Fruit fly (Drosophila melanogaster): ENCODE measurements around the gene kug.

Gene kug

dm6 chr3L:19991714-19992231 is 13.3 kb upstream of the kug start, which contains the start of the genes CG7646 and Nca (continued):
- TF ChIP-seq CG2120 (GFP tag; optimal IDR thresholded peaks at IDR 0.05) = peak; percentile 10
- TF ChIP-seq trem (tag; optimal IDR thresholded peaks at IDR 0.05) = peak; percentile 64
- peak; percentile 69; the same call in 1 of the 2 replicates for TF ChIP-seq nerfin-2 (GFP tag; IDR thresholded peaks at IDR 0.05; ENCODE audit: partially characterized antibody)
- peak; percentile 80 for TF ChIP-seq kni (GFP tag; optimal IDR thresholded peaks at IDR 0.05)
- no peak; the same call in 2 of the 3 replicates for TF ChIP-seq CG34422 (GFP tag; IDR thresholded peaks at IDR 0.05)
- TF ChIP-seq vfl (GFP tag; optimal IDR thresholded peaks at IDR 0.05) = no peak
- TF ChIP-seq Dp (GFP tag; optimal IDR thresholded peaks at IDR 0.05) = peak; percentile 60
- TF ChIP-seq ci (GFP tag; IDR thresholded peaks at IDR 0.05) = no peak
- peak; percentile 47 for TF ChIP-seq CG8281 (tag; optimal IDR thresholded peaks at IDR 0.05)
- no peak for TF ChIP-seq CG7839 (tag; optimal IDR thresholded peaks at IDR 0.05)
- TF ChIP-seq sens (GFP tag) = peak; percentile 86
- peak in 1 of 2 experiments; percentile 52 for TF ChIP-seq tll (GFP tag; optimal IDR thresholded peaks at IDR 0.05)
- peak; percentile 94 for TF ChIP-seq CG13287 (GFP tag; IDR thresholded peaks at IDR 0.05; ENCODE audit: partially characterized antibody)
- no peak for TF ChIP-seq Lpt (GFP tag; optimal IDR thresholded peaks at IDR 0.05)
- peak; percentile 26 for TF ChIP-seq CG15601 (tag; optimal IDR thresholded peaks at IDR 0.05)
- TF ChIP-seq HmgZ (tag; optimal IDR thresholded peaks at IDR 0.05) = peak; percentile 52
- no peak for TF ChIP-seq danr (GFP tag; IDR thresholded peaks at IDR 0.05)
- TF ChIP-seq CG15696 (tag; optimal IDR thresholded peaks at IDR 0.05) = peak; percentile 47
- TF ChIP-seq Med (GFP tag) = peak; percentile 59
- TF ChIP-seq pfk (GFP tag; optimal IDR thresholded peaks at IDR 0.05) = peak; percentile 86
- peak in 1 of 2 experiments; percentile 4 for TF ChIP-seq Hr51 (GFP tag; optimal IDR thresholded peaks at IDR 0.05)
- peak; percentile 94 for TF ChIP-seq Opbp (GFP tag; IDR thresholded peaks at IDR 0.05; ENCODE audit: partially characterized antibody)
- peak; percentile 64 for TF ChIP-seq CG10543 (GFP tag; optimal IDR thresholded peaks at IDR 0.05)
- no peak for TF ChIP-seq Fer3 (tag; optimal IDR thresholded peaks at IDR 0.05)
- TF ChIP-seq Sry-δ (GFP tag; optimal IDR thresholded peaks at IDR 0.05) = peak; percentile 92
- TF ChIP-seq CG3281 (GFP tag; optimal IDR thresholded peaks at IDR 0.05) = peak; percentile 28
- TF ChIP-seq CG12659 (GFP tag; optimal IDR thresholded peaks at IDR 0.05) = peak; percentile 50
- TF ChIP-seq yki (optimal IDR thresholded peaks at IDR 0.05) = no peak
- peak; percentile 51 for TF ChIP-seq CrebB (tag; optimal IDR thresholded peaks at IDR 0.05)
- no peak for TF ChIP-seq CG14965 (GFP tag; optimal IDR thresholded peaks at IDR 0.05; ENCODE audit: borderline replicate concordance)
- TF ChIP-seq CG17186 (GFP tag; optimal IDR thresholded peaks at IDR 0.05) = peak; percentile 6
- TF ChIP-seq HLH4C (GFP tag; IDR thresholded peaks at IDR 0.05; ENCODE audit: partially characterized antibody) = peak; percentile 89
- TF ChIP-seq Scr (GFP tag; IDR thresholded peaks at IDR 0.05; ENCODE audit: partially characterized antibody) = peak; percentile 93
- peak; percentile 93 for TF ChIP-seq CG30020 (tag; optimal IDR thresholded peaks at IDR 0.05)
- TF ChIP-seq CG15479 (GFP tag; optimal IDR thresholded peaks at IDR 0.05) = peak; percentile 25
- peak; percentile 90 for TF ChIP-seq hb (GFP tag; IDR thresholded peaks at IDR 0.05; ENCODE audit: partially characterized antibody)
- peak; percentile 76 for TF ChIP-seq stwl (tag; optimal IDR thresholded peaks at IDR 0.05)
- TF ChIP-seq CG4617 (GFP tag; optimal IDR thresholded peaks at IDR 0.05; ENCODE audit: borderline replicate concordance) = peak; percentile 65
- TF ChIP-seq jing (GFP tag; optimal IDR thresholded peaks at IDR 0.05) = no peak
- peak; percentile 91 for TF ChIP-seq CG7963 (GFP tag; IDR thresholded peaks at IDR 0.05; ENCODE audit: partially characterized antibody)
- TF ChIP-seq CG7987 (GFP tag; optimal IDR thresholded peaks at IDR 0.05) = peak; percentile 4
- peak; percentile 17 for TF ChIP-seq lilli (GFP tag; optimal IDR thresholded peaks at IDR 0.05)
- peak; percentile 36 for TF ChIP-seq CG10267 (tag; optimal IDR thresholded peaks at IDR 0.05)
- peak; percentile 78; the same call in 1 of the 2 replicates for TF ChIP-seq ranshi (GFP tag; IDR thresholded peaks at IDR 0.05)
- no peak for TF ChIP-seq CG14050 (GFP tag; IDR thresholded peaks at IDR 0.05)
- TF ChIP-seq inv (GFP tag; IDR thresholded peaks at IDR 0.05; ENCODE audit: partially characterized antibody) = peak; percentile 92
- TF ChIP-seq CG17829 (tag; optimal IDR thresholded peaks at IDR 0.05) = peak; percentile 20
- peak; percentile 50 for TF ChIP-seq nerfin-1 (tag; optimal IDR thresholded peaks at IDR 0.05)

Data from whole organism, embryonic.